Fruit fly (Drosophila melanogaster) whole organism, prepupa: ENCODE data around the gene CG3552.

ENCODE experiments used
- CG3919 ChIP-seq: fragments of 200-800 bp; sonication (Bioruptor generic); optimal IDR thresholded peaks from 3 replicates; lab custom pipeline; 2016; ENCODE audit warnings: missing biosample characterization, missing genetic modification characterization
- Eip78C ChIP-seq: fragments of 200-800 bp; sonication (Bioruptor generic); peaks from one replicate; lab custom pipeline; 2016; ENCODE audit warnings: missing biosample characterization, missing genetic modification characterization
- Lpt ChIP-seq: fragments of 200-800 bp; sonication (Bioruptor generic); optimal IDR thresholded peaks from 3 replicates; lab custom pipeline; 2016; ENCODE audit warnings: missing biosample characterization, missing genetic modification characterization
- OdsH ChIP-seq: fragments of 200-800 bp; sonication (Bioruptor generic); optimal IDR thresholded peaks from 3 replicates; lab custom pipeline; 2016; ENCODE audit warnings: missing biosample characterization, missing genetic modification characterization

DNA sequence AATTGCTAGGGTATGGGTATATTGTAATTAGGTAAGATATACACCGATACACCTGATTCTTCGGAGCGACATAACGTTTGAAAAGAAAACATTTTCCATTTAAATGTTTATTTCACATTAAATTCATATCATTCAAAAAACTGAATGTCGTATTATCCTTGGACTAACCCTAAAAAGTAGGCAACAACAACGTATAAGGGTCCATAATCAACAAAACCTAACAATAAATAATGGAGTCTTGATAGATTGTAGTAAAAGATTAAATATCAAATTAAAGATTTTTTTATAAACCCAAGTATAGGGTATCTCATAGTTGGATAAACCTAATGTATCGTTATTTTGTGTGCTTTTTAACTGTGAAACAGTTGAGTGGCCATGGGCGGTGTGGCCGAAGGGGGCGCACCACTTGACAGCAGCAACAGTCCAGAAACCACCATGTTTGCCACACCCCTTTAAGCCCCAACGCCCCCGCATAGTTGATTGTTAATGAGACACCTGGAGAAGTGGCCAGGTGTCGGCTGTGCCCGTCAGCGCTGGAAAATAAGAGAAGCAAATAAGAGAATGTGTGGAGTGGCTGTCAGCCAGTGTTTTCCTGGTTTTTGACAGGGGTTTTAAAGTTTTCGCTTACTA is 12.3 kb downstream of the CG3552 start:
- TF ChIP-seq Eip78C (GFP tag; lab: Kevin White, UChicago) (peak; percentile 66), CG3919 (GFP tag; lab: Kevin White, UChicago) (no peak), Lpt (GFP tag; lab: Kevin White, UChicago) (no peak), OdsH (peak; percentile 46)
